Worm (Caenorhabditis elegans): ENCODE measurements around the gene rpl-6.

ce11 chrIII:7161055-7161454, 47.2 kb upstream of the rpl-6 start, which contains the start of gene rnp-7:
- no peak for TF ChIP-seq klf-2 (GFP tag; conservative IDR thresholded peaks at IDR 0.05)
- TF ChIP-seq flt-1 (GFP tag; IDR thresholded peaks at IDR 0.05): no peak
- TF ChIP-seq ztf-29 (GFP tag; IDR thresholded peaks at IDR 0.05): no peak
- no peak for TF ChIP-seq tab-1 (GFP tag; IDR thresholded peaks at IDR 0.05)
- no peak for TF ChIP-seq ref-1 (GFP tag; conservative IDR thresholded peaks at IDR 0.05)
- no peak for TF ChIP-seq cog-1 (tag; optimal IDR thresholded peaks at IDR 0.05)
